Worm (Caenorhabditis elegans) whole organism, L4 larva: ENCODE measurements around the gene B0284.3.

Experiments used
- daf-19 ChIP-seq: fragments of 200-800 bp; sonication (Bioruptor generic); conservative IDR thresholded peaks from 2 replicates; pipeline ENCODE4 v1.3.6; 2022; ENCODE audit warnings: missing genetic modification characterization, missing compliant biosample characterization
- zag-1 ChIP-seq: fragments of 150-350 bp; optimal IDR thresholded peaks from 2 replicates; lab custom pipeline; 2014; ENCODE audit warnings: missing biosample characterization, missing genetic modification characterization

DNA sequence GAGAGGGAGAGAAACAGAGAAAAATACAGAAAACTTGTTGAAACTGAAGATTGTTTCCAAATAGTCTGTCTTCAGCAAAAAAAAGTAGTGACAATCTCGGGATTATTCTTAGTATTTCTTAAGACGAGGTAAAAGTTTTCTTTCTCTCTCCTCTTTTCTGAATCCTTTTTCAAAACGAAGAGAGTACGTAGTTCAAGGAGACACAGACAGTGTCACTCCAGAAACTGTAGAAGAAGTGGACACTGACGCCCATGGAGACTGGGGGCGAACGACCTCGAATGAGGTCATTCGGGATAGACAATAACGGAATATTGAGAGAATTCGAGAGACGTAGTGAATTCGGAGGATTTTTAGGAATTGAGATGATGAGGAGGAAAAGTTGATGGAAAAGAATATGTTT, 48.6 kb downstream of the B0284.3 start, which contains the start of gene gly-6:
- TF ChIP-seq daf-19 (GFP tag; lab: Robert Waterston, UW) (no peak), zag-1 (tag; lab: Kevin White, UChicago) (no peak)
